Worm (Caenorhabditis elegans): ENCODE data around the gene T11F9.14.
A peak's percentile ranks its signal among the peaks of the same experiment; 100 is the strongest.
"Not testable (repeated sequence)": the region's sequence is repeated elsewhere in the genome, so short reads cannot be mapped to it uniquely, and the experiment has no call there.

The T11F9.14 gene

DNA sequence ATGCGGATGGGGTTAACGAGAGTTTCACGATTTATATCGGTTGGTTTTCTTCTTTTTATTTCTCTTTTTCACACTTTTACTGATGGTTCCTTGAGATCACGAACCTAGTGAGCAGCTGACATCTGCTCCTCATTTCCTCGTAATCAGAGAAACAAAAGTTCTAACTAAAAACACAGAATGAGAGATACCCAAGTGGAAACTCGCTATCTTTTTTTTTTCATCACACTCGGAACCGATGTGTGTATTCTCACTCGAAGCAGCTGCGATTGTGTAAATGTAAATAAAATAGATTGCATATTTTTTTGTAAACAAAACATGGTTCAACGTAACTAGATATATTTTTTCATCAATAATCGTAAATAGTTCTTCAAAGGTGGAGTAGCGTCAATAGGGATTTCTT is 25.7 kb upstream of the T11F9.14 start (continued):
- peak in 1 of 2 experiments; percentile 36 for TF ChIP-seq lsy-2 (tag; optimal IDR thresholded peaks at IDR 0.05)
- TF ChIP-seq sma-9 (GFP tag; optimal IDR thresholded peaks at IDR 0.05): peak; percentile 52
- no peak for TF ChIP-seq sma-9 (tag; optimal IDR thresholded peaks at IDR 0.05)
- TF ChIP-seq Y55F3AM.14 (GFP tag; optimal IDR thresholded peaks at IDR 0.05): no peak

DNA sequence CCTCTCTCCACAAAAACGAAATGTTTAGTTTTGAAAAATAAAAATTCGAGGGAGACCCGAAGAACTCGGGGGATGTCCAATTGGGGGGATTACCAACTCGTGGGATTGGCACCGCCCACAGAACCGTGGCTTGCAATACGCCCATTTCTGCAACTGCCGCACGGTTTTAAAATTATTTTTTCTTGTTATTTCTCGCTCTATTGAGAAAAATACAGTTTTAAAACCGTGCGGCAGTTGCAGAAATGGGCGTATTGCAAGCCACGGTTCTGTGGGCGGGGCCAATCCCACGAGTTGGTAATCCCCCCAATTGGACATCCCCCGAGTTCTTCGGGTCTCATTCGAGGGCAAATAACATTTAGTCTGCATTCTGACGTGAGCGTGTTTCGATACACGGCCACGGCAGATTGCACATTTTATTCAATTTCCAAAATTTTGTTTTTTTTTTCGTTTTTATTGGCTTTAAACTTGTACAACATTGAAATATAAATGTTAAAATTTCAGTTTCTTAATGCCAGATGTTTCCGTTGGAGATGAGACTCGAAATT is 24.3 kb upstream of the T11F9.14 start, which contains the start of the genes C55A6.1 and C55A6.10:
TSS of gene C55A6.1 (minus strand) at position 116 of the 545 bp plus-strand sequence.
TSS of gene C55A6.10 (plus strand) at position 495 of the 545 bp plus-strand sequence.
- TF ChIP-seq nhr-25 (tag; optimal IDR thresholded peaks at IDR 0.05) (peak; percentile 74), sma-3 (GFP tag; optimal IDR thresholded peaks at IDR 0.05) (peak; percentile 83), sem-4 (tag; optimal IDR thresholded peaks at IDR 0.05) (peak; percentile 46), nhr-129 (tag; optimal IDR thresholded peaks at IDR 0.05) (peak; percentile 54), C34F6.9 (tag; optimal IDR thresholded peaks at IDR 0.05) (peak; percentile 63), lin-11 (tag; optimal IDR thresholded peaks at IDR 0.05) (peak; percentile 70), unc-55 (GFP tag; optimal IDR thresholded peaks at IDR 0.05) (peak; percentile 66), F13H6.1 (tag; optimal IDR thresholded peaks at IDR 0.05) (peak; percentile 85), gmeb-1 (tag; optimal IDR thresholded peaks at IDR 0.05) (peak; percentile 59), lin-13 (GFP tag; optimal IDR thresholded peaks at IDR 0.05) (peak; percentile 69), zag-1 (tag; optimal IDR thresholded peaks at IDR 0.05) (peak; percentile 2), sma-9 (GFP tag; optimal IDR thresholded peaks at IDR 0.05) (peak; percentile 69), nhr-6 (tag; optimal IDR thresholded peaks at IDR 0.05) (peak; percentile 18), nhr-21 (tag; optimal IDR thresholded peaks at IDR 0.05) (peak; percentile 40), blmp-1 (tag; optimal IDR thresholded peaks at IDR 0.05; ENCODE audit: insufficient read depth) (peak; percentile 10), mdl-1 (tag; optimal IDR thresholded peaks at IDR 0.05) (peak in 1 of 2 experiments; percentile 8), crh-2 (tag; optimal IDR thresholded peaks at IDR 0.05) (peak; percentile 73), lsy-2 (tag; optimal IDR thresholded peaks at IDR 0.05) (peak; percentile 34 to 73), fos-1 (tag; optimal IDR thresholded peaks at IDR 0.05) (peak; percentile 25)
- TF ChIP-seq sma-9 (tag; optimal IDR thresholded peaks at IDR 0.05): not testable (repeated sequence)

DNA sequence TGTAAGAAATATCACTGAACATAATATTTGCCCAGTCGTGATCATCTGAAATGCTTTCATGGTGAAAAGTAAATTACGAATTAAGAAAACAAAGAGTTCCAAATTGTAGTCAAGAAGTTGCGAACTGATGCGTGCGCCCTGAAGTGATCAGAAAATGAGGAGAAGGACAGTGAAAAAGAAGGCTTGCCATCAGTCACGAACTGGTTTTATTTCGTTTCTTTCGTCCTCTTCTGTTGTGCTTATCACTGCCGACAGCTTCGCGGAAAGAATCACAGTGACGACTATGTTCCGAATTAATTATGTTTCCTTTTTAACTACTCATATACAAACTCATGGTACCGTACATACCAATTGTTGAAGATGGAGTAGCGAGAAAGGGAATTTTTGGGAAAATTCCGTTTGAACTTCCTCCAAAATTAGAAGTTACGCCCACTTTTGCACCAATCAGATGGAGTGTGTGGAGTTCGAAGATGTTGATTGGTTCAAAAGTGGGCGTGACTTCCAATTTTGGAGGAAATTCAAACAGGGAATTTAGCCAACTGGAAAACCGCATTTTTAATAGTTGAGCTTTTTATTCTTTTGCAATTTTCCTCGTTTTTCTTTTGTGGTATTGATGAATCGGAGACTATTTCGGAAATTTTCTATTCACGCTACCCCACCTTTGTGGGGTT is 22.6 kb upstream of the T11F9.14 start, which contains the start of gene C55A6.12:
TSS of gene C55A6.12 (minus strand) at position 51 of the 671 bp plus-strand sequence.
- TF ChIP-seq nhr-6 (tag; optimal IDR thresholded peaks at IDR 0.05) (no peak), nhr-77 (tag; optimal IDR thresholded peaks at IDR 0.05) (no peak), gmeb-1 (tag; optimal IDR thresholded peaks at IDR 0.05) (peak; percentile 10)

DNA sequence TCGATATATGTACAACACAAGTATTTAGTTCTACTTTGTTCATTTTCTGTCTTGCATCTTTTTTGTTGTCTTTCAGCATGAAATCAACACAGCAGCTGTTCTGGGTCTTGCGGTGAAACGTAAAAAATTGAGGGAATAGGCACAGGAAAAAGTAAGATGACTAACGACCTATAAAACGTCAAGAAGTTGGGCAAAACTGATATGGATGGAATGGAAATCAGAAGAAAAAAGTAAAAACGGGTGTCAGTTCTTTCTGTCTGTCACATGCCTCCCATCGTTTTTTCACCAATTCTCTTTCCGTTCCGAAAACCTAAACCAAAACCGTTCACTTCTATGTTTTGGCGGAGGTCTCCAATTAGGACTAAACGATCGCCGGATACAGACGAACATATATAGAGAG is 20.3 kb upstream of the T11F9.14 start:
- TF ChIP-seq nhr-23 (tag; optimal IDR thresholded peaks at IDR 0.05) (no peak), ZK546.5 (tag; optimal IDR thresholded peaks at IDR 0.05) (no peak), nhr-10 (tag; optimal IDR thresholded peaks at IDR 0.05) (no peak), aly-2 (tag; optimal IDR thresholded peaks at IDR 0.05) (no peak)

DNA sequence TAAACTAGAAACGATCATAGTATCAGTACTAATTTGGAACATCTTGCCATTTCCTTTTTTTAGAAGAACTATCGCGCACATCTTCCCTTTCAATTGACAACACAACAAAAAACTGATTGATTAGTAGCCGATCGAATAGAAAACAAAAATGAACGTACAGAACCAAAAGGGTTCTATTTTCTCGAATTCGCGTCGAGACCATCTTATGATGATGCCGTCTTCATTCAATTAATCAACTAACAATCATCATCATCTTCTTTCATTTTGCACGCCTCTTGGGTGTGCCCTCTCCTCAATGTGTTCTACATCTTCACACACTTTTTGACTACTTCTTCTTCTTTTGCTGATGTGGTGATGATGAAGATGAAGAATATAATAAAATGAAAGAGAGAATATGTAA is 19.2 kb upstream of the T11F9.14 start:
- TF ChIP-seq lin-11 (tag; optimal IDR thresholded peaks at IDR 0.05): no peak
- no peak for TF ChIP-seq nhr-129 (tag; optimal IDR thresholded peaks at IDR 0.05)
- TF ChIP-seq gmeb-1 (tag; optimal IDR thresholded peaks at IDR 0.05): no peak
- peak; percentile 14 for TF ChIP-seq sma-9 (GFP tag; optimal IDR thresholded peaks at IDR 0.05)
- TF ChIP-seq sma-9 (tag; optimal IDR thresholded peaks at IDR 0.05): no peak
- TF ChIP-seq skn-1 (tag; optimal IDR thresholded peaks at IDR 0.05): no peak
- no peak for TF ChIP-seq ztf-11 (tag; optimal IDR thresholded peaks at IDR 0.05)
- no peak for TF ChIP-seq egl-27 (tag; optimal IDR thresholded peaks at IDR 0.05)
- TF ChIP-seq sem-4 (tag; optimal IDR thresholded peaks at IDR 0.05): no peak
- no peak for TF ChIP-seq elt-1 (tag; optimal IDR thresholded peaks at IDR 0.05)
- no peak for TF ChIP-seq ztf-1 (GFP tag; conservative IDR thresholded peaks at IDR 0.05)
- no peak for TF ChIP-seq F13H6.1 (tag; optimal IDR thresholded peaks at IDR 0.05)
- TF ChIP-seq ZK546.5 (tag; optimal IDR thresholded peaks at IDR 0.05): no peak
- TF ChIP-seq R02D3.7 (tag; optimal IDR thresholded peaks at IDR 0.05): no peak
- no peak for TF ChIP-seq crh-2 (tag; optimal IDR thresholded peaks at IDR 0.05)
- no peak for TF ChIP-seq lsy-2 (tag; optimal IDR thresholded peaks at IDR 0.05)
- no peak for TF ChIP-seq mab-5 (tag; optimal IDR thresholded peaks at IDR 0.05)
- no peak for TF ChIP-seq nhr-237 (tag; optimal IDR thresholded peaks at IDR 0.05)
- no peak for TF ChIP-seq snpc-4 (tag; optimal IDR thresholded peaks at IDR 0.05)
- peak; percentile 30 for TF ChIP-seq sma-3 (GFP tag; optimal IDR thresholded peaks at IDR 0.05)
- TF ChIP-seq ama-1 (optimal IDR thresholded peaks at IDR 0.05): no peak
- TF ChIP-seq blmp-1 (tag; optimal IDR thresholded peaks at IDR 0.05; ENCODE audit: insufficient read depth): peak; percentile 48
- no peak for TF ChIP-seq nhr-25 (tag; optimal IDR thresholded peaks at IDR 0.05)
- TF ChIP-seq lin-13 (GFP tag; optimal IDR thresholded peaks at IDR 0.05): no peak
- TF ChIP-seq fos-1 (tag; optimal IDR thresholded peaks at IDR 0.05): peak; percentile 0
